Fruit fly (Drosophila melanogaster): ENCODE results near the gene Med.

Med gene

DNA sequence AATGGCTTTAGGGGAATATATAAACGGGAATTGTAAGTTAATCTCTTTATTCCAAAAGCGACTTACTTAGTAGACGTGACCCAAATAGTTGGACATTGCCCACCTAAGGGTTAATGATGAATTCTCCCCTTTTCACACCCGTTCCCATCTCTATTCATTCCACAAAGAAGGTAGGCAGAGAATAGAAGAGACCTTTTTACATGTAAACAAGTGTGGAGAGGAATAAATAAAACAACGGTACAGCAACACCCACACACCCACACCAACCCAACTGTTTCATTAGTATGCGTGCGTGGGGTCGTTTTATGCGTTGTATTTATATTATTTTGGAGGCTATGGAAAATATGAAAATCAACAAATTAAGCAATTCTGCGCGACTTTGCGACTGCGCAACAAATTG lies 2.8 kb upstream of the Med start (continued):
- no peak for TF ChIP-seq ham (GFP tag; IDR thresholded peaks at IDR 0.05)
- TF ChIP-seq Tbp (GFP tag; optimal IDR thresholded peaks at IDR 0.05): no peak
- no peak for TF ChIP-seq CG31441 (GFP tag; IDR thresholded peaks at IDR 0.05)
- TF ChIP-seq Usf (GFP tag; optimal IDR thresholded peaks at IDR 0.05): no peak
- no peak for TF ChIP-seq exex (tag; optimal IDR thresholded peaks at IDR 0.05)
- TF ChIP-seq Abd-B (GFP tag; optimal IDR thresholded peaks at IDR 0.05): no peak
- no peak for TF ChIP-seq CG1792 (GFP tag; optimal IDR thresholded peaks at IDR 0.05)
- TF ChIP-seq vvl (GFP tag; IDR thresholded peaks at IDR 0.05): no peak
- TF ChIP-seq CG13894 (tag; optimal IDR thresholded peaks at IDR 0.05): peak; percentile 20
- TF ChIP-seq cato (GFP tag; optimal IDR thresholded peaks at IDR 0.05; ENCODE audit: borderline replicate concordance): no peak
- no peak for TF ChIP-seq CoRest (tag; optimal IDR thresholded peaks at IDR 0.05)
- TF ChIP-seq usp (GFP tag; optimal IDR thresholded peaks at IDR 0.05): no peak
- no peak for TF ChIP-seq Camta (GFP tag; optimal IDR thresholded peaks at IDR 0.05)
- no peak for TF ChIP-seq CG31388 (GFP tag; optimal IDR thresholded peaks at IDR 0.05)
- TF ChIP-seq CG4282 (GFP tag; optimal IDR thresholded peaks at IDR 0.05): no peak
- TF ChIP-seq Ptx1 (GFP tag; IDR thresholded peaks at IDR 0.05): no peak
- no peak for TF ChIP-seq CG10274 (GFP tag; optimal IDR thresholded peaks at IDR 0.05)
- TF ChIP-seq sens (GFP tag): peak; percentile 35
- no peak for TF ChIP-seq CG8281 (tag; optimal IDR thresholded peaks at IDR 0.05)
- TF ChIP-seq Trl (optimal IDR thresholded peaks at IDR 0.05): no peak
- no peak for TF ChIP-seq Trl (GFP tag; optimal IDR thresholded peaks at IDR 0.05)
- TF ChIP-seq CG8359 (GFP tag; optimal IDR thresholded peaks at IDR 0.05; ENCODE audit: borderline replicate concordance): no peak
- TF ChIP-seq caup (GFP tag; optimal IDR thresholded peaks at IDR 0.05; ENCODE audit: severe bottlenecking): peak; percentile 20
- peak; percentile 21 for TF ChIP-seq CG12104 (GFP tag; optimal IDR thresholded peaks at IDR 0.05)
- no peak for TF ChIP-seq stc (GFP tag; IDR thresholded peaks at IDR 0.05)
- TF ChIP-seq CG2678 (tag; optimal IDR thresholded peaks at IDR 0.05): peak; percentile 17
- TF ChIP-seq CG7987 (GFP tag; optimal IDR thresholded peaks at IDR 0.05): no peak
- peak; percentile 28 for TF ChIP-seq CG2120 (GFP tag; optimal IDR thresholded peaks at IDR 0.05)

DNA sequence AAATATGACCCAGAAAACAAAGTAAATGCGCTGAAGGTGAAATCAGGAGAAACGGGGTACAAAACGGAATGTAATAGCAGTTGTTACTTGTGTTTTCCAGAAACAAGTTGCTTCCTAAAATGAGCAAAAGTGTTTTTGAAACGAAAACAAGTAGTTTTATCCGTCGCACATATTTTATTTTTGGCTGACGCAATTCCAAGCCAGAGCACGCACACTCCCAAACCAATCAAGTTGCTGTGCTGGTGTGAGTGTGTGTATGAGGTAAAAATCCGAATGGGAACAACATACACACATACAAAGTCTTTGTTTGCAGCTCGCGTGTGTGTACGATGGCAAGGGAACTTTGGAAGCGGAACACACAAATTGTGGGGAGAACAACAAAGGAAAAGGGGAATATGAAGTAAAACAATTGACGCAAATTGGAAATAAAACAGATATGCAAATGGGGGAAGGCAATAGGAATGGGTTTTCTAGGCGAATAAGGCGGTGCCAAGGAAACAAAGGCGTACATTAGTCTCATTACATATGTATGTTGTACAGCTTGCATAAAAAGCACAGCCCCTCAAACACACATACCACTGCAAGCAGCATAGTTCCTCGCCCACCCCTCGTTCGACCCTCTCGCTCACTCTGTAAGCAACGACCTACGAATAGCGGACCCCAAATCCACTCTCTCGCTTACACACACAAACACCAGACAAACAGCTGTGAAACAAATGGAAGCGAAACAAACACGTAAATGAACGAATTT lies 2.2 kb upstream of the Med start:
- TF ChIP-seq CG18476 (GFP tag; optimal IDR thresholded peaks at IDR 0.05) (no peak), HLHmδ (GFP tag; optimal IDR thresholded peaks at IDR 0.05) (peak; percentile 65), CG15479 (GFP tag; optimal IDR thresholded peaks at IDR 0.05) (peak; percentile 23), CG18599 (GFP tag; optimal IDR thresholded peaks at IDR 0.05) (peak; percentile 31), CG4282 (GFP tag; optimal IDR thresholded peaks at IDR 0.05) (no peak), kah (GFP tag; optimal IDR thresholded peaks at IDR 0.05) (peak; percentile 18), pfk (GFP tag; optimal IDR thresholded peaks at IDR 0.05) (peak; percentile 98), Trl (optimal IDR thresholded peaks at IDR 0.05) (peak in 1 of 2 experiments; percentile 31), Trl (GFP tag; optimal IDR thresholded peaks at IDR 0.05) (no peak), crc (GFP tag; optimal IDR thresholded peaks at IDR 0.05) (peak; percentile 4), Neu2 (GFP tag; optimal IDR thresholded peaks at IDR 0.05; ENCODE audit: borderline replicate concordance) (no peak), Med (GFP tag) (peak; percentile 89), CG12104 (GFP tag; optimal IDR thresholded peaks at IDR 0.05) (no peak), Sox102F (GFP tag; optimal IDR thresholded peaks at IDR 0.05) (peak; percentile 7), Nf-YA (GFP tag; IDR thresholded peaks at IDR 0.05) (no peak), ERR (GFP tag; optimal IDR thresholded peaks at IDR 0.05) (peak; percentile 59), C15 (GFP tag; IDR thresholded peaks at IDR 0.05) (no peak), CG18619 (GFP tag; optimal IDR thresholded peaks at IDR 0.05) (peak; percentile 19), CG3995 (GFP tag; optimal IDR thresholded peaks at IDR 0.05) (no peak), YL-1 (GFP tag; optimal IDR thresholded peaks at IDR 0.05) (peak; percentile 43), CG3407 (GFP tag; optimal IDR thresholded peaks at IDR 0.05) (peak; percentile 29), CrebB (tag; optimal IDR thresholded peaks at IDR 0.05) (peak; percentile 59), abd-A (tag; optimal IDR thresholded peaks at IDR 0.05) (peak; percentile 82), zf30C (GFP tag; optimal IDR thresholded peaks at IDR 0.05) (no peak), CG6813 (GFP tag; optimal IDR thresholded peaks at IDR 0.05) (peak; percentile 16), CG9437 (GFP tag; optimal IDR thresholded peaks at IDR 0.05) (peak; percentile 42)
